Worm (Caenorhabditis elegans): ENCODE measurements around the gene irld-33.

DNA sequence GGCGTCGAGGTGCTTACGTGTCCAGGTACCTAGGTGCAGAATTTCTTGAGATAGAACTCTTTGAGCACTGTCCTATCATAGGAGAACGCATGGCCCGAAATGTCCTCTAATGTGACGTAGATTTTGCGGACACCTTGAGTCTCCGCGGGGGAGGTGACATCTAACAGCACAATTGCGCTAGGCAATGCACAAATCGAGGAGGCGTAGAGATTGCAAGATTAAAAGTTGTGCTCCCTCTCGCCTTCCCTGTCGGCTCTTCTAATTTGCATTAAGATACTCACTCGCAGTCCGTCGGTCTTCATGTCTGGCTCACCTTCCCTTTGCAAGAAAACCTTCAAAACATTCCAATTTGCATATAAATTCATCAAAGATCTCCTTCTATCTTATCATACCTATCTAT lies 20.8 kb downstream of the irld-33 start, which contains the start of gene F36H5.18:
- TF ChIP-seq daf-12 (tag; optimal IDR thresholded peaks at IDR 0.05) (no peak), jun-1 (tag; optimal IDR thresholded peaks at IDR 0.05) (no peak), ZK546.5 (tag; optimal IDR thresholded peaks at IDR 0.05) (no peak), vab-7 (GFP tag; IDR thresholded peaks at IDR 0.05) (no peak)

All from whole organism, L4 larva.